Fruit fly (Drosophila melanogaster): ENCODE measurements around the gene CG42324.

The CG42324 gene

dm6 chr3L:3471174-3471573 is 1.1 kb upstream of the CG42324 start, which contains the start of gene CG14971 (continued):
- TF ChIP-seq Eip78C (GFP tag) (peak; percentile 60), Hr38 (GFP tag; optimal IDR thresholded peaks at IDR 0.05) (no peak), CG6276 (GFP tag; optimal IDR thresholded peaks at IDR 0.05) (no peak), Hr39 (GFP tag; optimal IDR thresholded peaks at IDR 0.05) (no peak), svp (GFP tag) (no peak), fd85E (GFP tag; optimal IDR thresholded peaks at IDR 0.05) (no peak), vri (GFP tag; optimal IDR thresholded peaks at IDR 0.05) (peak; percentile 38), CG3919 (GFP tag; optimal IDR thresholded peaks at IDR 0.05) (no peak), lz (GFP tag; optimal IDR thresholded peaks at IDR 0.05) (peak; percentile 40), Sox102F (GFP tag; optimal IDR thresholded peaks at IDR 0.05) (peak; percentile 7), cyc (GFP tag; optimal IDR thresholded peaks at IDR 0.05) (peak; percentile 27), spab (GFP tag; optimal IDR thresholded peaks at IDR 0.05) (no peak), fd59A (GFP tag; optimal IDR thresholded peaks at IDR 0.05) (no peak), CG16779 (tag; optimal IDR thresholded peaks at IDR 0.05) (no peak)

dm6 chr3L:3472786-3473185 is 539 bp downstream of the CG42324 start:
- peak; percentile 71 for TF ChIP-seq Eip78C (GFP tag)
- TF ChIP-seq OdsH (GFP tag; optimal IDR thresholded peaks at IDR 0.05), result no peak
- no peak for TF ChIP-seq CG8319 (GFP tag; optimal IDR thresholded peaks at IDR 0.05)
- peak; percentile 47 for TF ChIP-seq dsx (GFP tag; optimal IDR thresholded peaks at IDR 0.05; ENCODE audit: poor library complexity, severe bottlenecking)
- TF ChIP-seq CG7368 (GFP tag; optimal IDR thresholded peaks at IDR 0.05), result peak; percentile 40
- TF ChIP-seq CG6163 (GFP tag; IDR thresholded peaks at IDR 0.05), result peak; percentile 72
- no peak for TF ChIP-seq pdm3 (GFP tag; optimal IDR thresholded peaks at IDR 0.05)
- peak; percentile 35 for TF ChIP-seq CG10631 (GFP tag; optimal IDR thresholded peaks at IDR 0.05)
- TF ChIP-seq CG6276 (GFP tag; optimal IDR thresholded peaks at IDR 0.05), result no peak
- no peak for TF ChIP-seq Hr38 (GFP tag; optimal IDR thresholded peaks at IDR 0.05)
- peak; percentile 48 for TF ChIP-seq CG1621 (tag; optimal IDR thresholded peaks at IDR 0.05)
- TF ChIP-seq Met (GFP tag; optimal IDR thresholded peaks at IDR 0.05), result peak; percentile 67
- TF ChIP-seq Ets96B (tag; optimal IDR thresholded peaks at IDR 0.05), result peak; percentile 65
- no peak for TF ChIP-seq Blimp-1 (GFP tag; optimal IDR thresholded peaks at IDR 0.05)
- peak; percentile 7 for TF ChIP-seq CG9139 (GFP tag; optimal IDR thresholded peaks at IDR 0.05)
- peak; percentile 62 for TF ChIP-seq CG6808 (GFP tag; optimal IDR thresholded peaks at IDR 0.05)
- TF ChIP-seq topi (GFP tag; optimal IDR thresholded peaks at IDR 0.05), result peak; percentile 35
- TF ChIP-seq CG3032 (tag; optimal IDR thresholded peaks at IDR 0.05), result peak; percentile 57
- peak; percentile 68 for TF ChIP-seq svp (GFP tag)
- peak; percentile 16 for TF ChIP-seq Ets21C (GFP tag; optimal IDR thresholded peaks at IDR 0.05)
- TF ChIP-seq CG11294 (GFP tag; IDR thresholded peaks at IDR 0.05), result no peak
- TF ChIP-seq CG3919 (GFP tag; optimal IDR thresholded peaks at IDR 0.05), result peak; percentile 38
- TF ChIP-seq CG10669 (GFP tag; optimal IDR thresholded peaks at IDR 0.05), result peak; percentile 54
- TF ChIP-seq CG6854 (GFP tag; optimal IDR thresholded peaks at IDR 0.05), result no peak
- peak; percentile 8 for TF ChIP-seq dac (GFP tag; optimal IDR thresholded peaks at IDR 0.05)
- peak; percentile 53 for TF ChIP-seq esn (GFP tag; optimal IDR thresholded peaks at IDR 0.05)
- TF ChIP-seq CG6792 (GFP tag; optimal IDR thresholded peaks at IDR 0.05), result peak; percentile 51
- peak; percentile 27 for TF ChIP-seq vri (GFP tag; optimal IDR thresholded peaks at IDR 0.05)
- TF ChIP-seq Sox15 (GFP tag; optimal IDR thresholded peaks at IDR 0.05), result no peak
- peak; percentile 70; the same call in 2 of the 3 replicates for TF ChIP-seq eg (GFP tag; IDR thresholded peaks at IDR 0.05)
- TF ChIP-seq Hr39 (GFP tag; optimal IDR thresholded peaks at IDR 0.05), result peak; percentile 10
- peak; percentile 41 for TF ChIP-seq CG16779 (tag; optimal IDR thresholded peaks at IDR 0.05)
- peak; percentile 39 for TF ChIP-seq Sox14 (GFP tag; optimal IDR thresholded peaks at IDR 0.05)
- TF ChIP-seq lz (GFP tag; optimal IDR thresholded peaks at IDR 0.05), result peak; percentile 30
- TF ChIP-seq cyc (GFP tag; optimal IDR thresholded peaks at IDR 0.05), result peak; percentile 17
- no peak for TF ChIP-seq fkh (GFP tag; optimal IDR thresholded peaks at IDR 0.05)
- no peak for TF ChIP-seq fd85E (GFP tag; optimal IDR thresholded peaks at IDR 0.05)
- peak; percentile 58 for TF ChIP-seq Sox102F (GFP tag; optimal IDR thresholded peaks at IDR 0.05)
- 0 out of 2 replicates have a peak, but pooled peaks have one; percentile 16 for TF ChIP-seq Gug (GFP tag; IDR thresholded peaks at IDR 0.05)
- TF ChIP-seq ss (GFP tag; optimal IDR thresholded peaks at IDR 0.05), result peak; percentile 46 to 74
- no peak for TF ChIP-seq CG4318 (GFP tag; optimal IDR thresholded peaks at IDR 0.05)
- peak; percentile 63 for TF ChIP-seq CG8119 (GFP tag; IDR thresholded peaks at IDR 0.05)
- TF ChIP-seq net (GFP tag; optimal IDR thresholded peaks at IDR 0.05), result peak; percentile 54
- TF ChIP-seq fd59A (GFP tag; optimal IDR thresholded peaks at IDR 0.05), result peak; percentile 43
- TF ChIP-seq Hr4 (GFP tag; optimal IDR thresholded peaks at IDR 0.05), result peak; percentile 37
- TF ChIP-seq CG11902 (GFP tag; optimal IDR thresholded peaks at IDR 0.05), result no peak
- no peak for TF ChIP-seq CG32006 (GFP tag; optimal IDR thresholded peaks at IDR 0.05)
